Worm (Caenorhabditis elegans) whole organism, L3 larva: ENCODE results near the gene ZC395.4.

Source experiments
- R02D3.7 ChIP-seq: fragments of 150-350 bp; optimal IDR thresholded peaks from 2 replicates; lab custom pipeline; 2014; ENCODE audit warnings: missing biosample characterization, missing genetic modification characterization
- ZK546.5 ChIP-seq: sonication (generic microtip); optimal IDR thresholded peaks from 2 replicates; lab custom pipeline; 2017; ENCODE audit warnings: missing biosample characterization, missing genetic modification characterization
- aly-2 ChIP-seq: fragments of 150-350 bp; optimal IDR thresholded peaks from 2 replicates; lab custom pipeline; 2014; ENCODE audit warnings: missing biosample characterization, missing genetic modification characterization
- ama-1 ChIP-seq: fragments of 150-350 bp; optimal IDR thresholded peaks from 2 replicates; lab custom pipeline; 2018
- ceh-16 ChIP-seq: sonication (generic microtip); optimal IDR thresholded peaks from 2 replicates; lab custom pipeline; 2017; ENCODE audit warnings: missing biosample characterization, missing genetic modification characterization
- ceh-82 ChIP-seq: fragments of 150-350 bp; optimal IDR thresholded peaks from 2 replicates; lab custom pipeline; 2014; ENCODE audit warnings: missing biosample characterization, missing genetic modification characterization
- daf-12 ChIP-seq: fragments of 150-350 bp; optimal IDR thresholded peaks from 2 replicates; lab custom pipeline; 2014; ENCODE audit warnings: missing biosample characterization, missing genetic modification reagents, missing genetic modification characterization
- egl-27 ChIP-seq: sonication (generic microtip); optimal IDR thresholded peaks from 4 replicates; lab custom pipeline; 2017; ENCODE audit warnings: missing biosample characterization, missing genetic modification reagents, missing genetic modification characterization
- elt-1 ChIP-seq: fragments of 150-350 bp; optimal IDR thresholded peaks from 2 replicates; lab custom pipeline; 2014; ENCODE audit warnings: missing biosample characterization, missing genetic modification characterization
- elt-2 ChIP-seq: sonication (generic microtip); optimal IDR thresholded peaks from 2 replicates; lab custom pipeline; 2016; ENCODE audit warnings: missing genetic modification reagents, mild to moderate bottlenecking, missing genetic modification characterization, missing compliant biosample characterization
- elt-3 ChIP-seq, 3 experiments: fragments of 150-350 bp in 1 of 3; sonication (generic microtip) in 2 of 3; optimal IDR thresholded peaks; 2 replicates in 2 of 3; 4 replicates in 1 of 3; lab custom pipeline; 2014 to 2017; ENCODE audit warnings: missing biosample characterization in 3 of 3, missing genetic modification characterization in 3 of 3
- fkh-10 ChIP-seq: sonication (generic microtip); optimal IDR thresholded peaks from 2 replicates; lab custom pipeline; 2017; ENCODE audit warnings: missing biosample characterization, missing genetic modification reagents, missing genetic modification characterization
- fkh-2 ChIP-seq: fragments of 150-350 bp; optimal IDR thresholded peaks from 2 replicates; lab custom pipeline; 2014; ENCODE audit warnings: missing biosample characterization, missing genetic modification reagents, missing genetic modification characterization
- fos-1 ChIP-seq: fragments of 150-350 bp; optimal IDR thresholded peaks from 2 replicates; lab custom pipeline; 2014; ENCODE audit warnings: missing biosample characterization, missing genetic modification characterization
- hmg-11 ChIP-seq: sonication (generic microtip); optimal IDR thresholded peaks from 2 replicates; lab custom pipeline; 2016; ENCODE audit warnings: missing genetic modification characterization, missing compliant biosample characterization
- jun-1 ChIP-seq: fragments of 150-350 bp; optimal IDR thresholded peaks from 2 replicates; lab custom pipeline; 2014; ENCODE audit warnings: missing biosample characterization, missing genetic modification reagents, missing genetic modification characterization
- lin-15B ChIP-seq: fragments of 150-350 bp; optimal IDR thresholded peaks from 2 replicates; lab custom pipeline; 2014; ENCODE audit warnings: missing biosample characterization, missing genetic modification characterization
- lin-39 ChIP-seq: fragments of 150-350 bp; optimal IDR thresholded peaks from 2 replicates; lab custom pipeline; 2018; ENCODE audit warnings: missing biosample characterization, missing genetic modification reagents, missing genetic modification characterization
- lsy-12 ChIP-seq: sonication (generic microtip); optimal IDR thresholded peaks from 2 replicates; lab custom pipeline; 2016; ENCODE audit warnings: mild to moderate bottlenecking, missing genetic modification characterization, missing compliant biosample characterization
- mdl-1 ChIP-seq: fragments of 150-350 bp; optimal IDR thresholded peaks from 2 replicates; lab custom pipeline; 2014; ENCODE audit warnings: missing biosample characterization, missing genetic modification characterization
- nfya-1 ChIP-seq: sonication (generic microtip); optimal IDR thresholded peaks from 2 replicates; lab custom pipeline; 2017; ENCODE audit warnings: missing genetic modification characterization, mild to moderate bottlenecking, missing compliant biosample characterization, antibody characterized with exemption, moderate library complexity; ENCODE audit not compliant: insufficient read depth
- nhr-12 ChIP-seq: fragments of 150-350 bp; optimal IDR thresholded peaks from 2 replicates; lab custom pipeline; 2014; ENCODE audit warnings: missing biosample characterization, missing genetic modification characterization
- nhr-23 ChIP-seq: fragments of 150-350 bp; optimal IDR thresholded peaks from 2 replicates; lab custom pipeline; 2014; ENCODE audit warnings: missing biosample characterization, missing genetic modification reagents, missing genetic modification characterization
- nhr-237 ChIP-seq: fragments of 150-350 bp; optimal IDR thresholded peaks from 2 replicates; lab custom pipeline; 2014; ENCODE audit warnings: missing biosample characterization, missing genetic modification characterization
- nhr-25 ChIP-seq: sonication (generic microtip); optimal IDR thresholded peaks from 2 replicates; lab custom pipeline; 2017; ENCODE audit warnings: missing biosample characterization, missing genetic modification characterization
- nhr-28 ChIP-seq: fragments of 150-350 bp; optimal IDR thresholded peaks from 2 replicates; lab custom pipeline; 2014; ENCODE audit warnings: missing biosample characterization, missing genetic modification characterization
- nhr-43 ChIP-seq: sonication (generic microtip); optimal IDR thresholded peaks from 2 replicates; lab custom pipeline; 2016; ENCODE audit warnings: mild to moderate bottlenecking, missing genetic modification characterization, missing compliant biosample characterization; ENCODE audit not compliant: poor library complexity, severe bottlenecking
- nhr-67 ChIP-seq: fragments of 150-350 bp; optimal IDR thresholded peaks from 2 replicates; lab custom pipeline; 2014; ENCODE audit warnings: missing biosample characterization, missing genetic modification characterization
- nhr-76 ChIP-seq: fragments of 150-350 bp; sonication (generic microtip); optimal IDR thresholded peaks from 5 replicates; lab custom pipeline; 2014; ENCODE audit warnings: missing biosample characterization, missing genetic modification characterization
- nhr-77 ChIP-seq: fragments of 150-350 bp; optimal IDR thresholded peaks from 2 replicates; lab custom pipeline; 2014; ENCODE audit warnings: missing biosample characterization, missing genetic modification characterization
- pha-4 ChIP-seq: fragments of 150-350 bp; optimal IDR thresholded peaks from 2 replicates; lab custom pipeline; 2014; ENCODE audit warnings: missing biosample characterization, missing genetic modification reagents, missing genetic modification characterization
- pqm-1 ChIP-seq: fragments of 150-350 bp; optimal IDR thresholded peaks from 2 replicates; lab custom pipeline; 2017; ENCODE audit warnings: missing biosample characterization, missing genetic modification characterization, inconsistent platforms
- skn-1 ChIP-seq: fragments of 150-350 bp; optimal IDR thresholded peaks from 2 replicates; lab custom pipeline; 2014; ENCODE audit warnings: missing biosample characterization, missing genetic modification characterization
- snpc-4 ChIP-seq: fragments of 150-350 bp; optimal IDR thresholded peaks from 2 replicates; lab custom pipeline; 2014; ENCODE audit warnings: missing biosample characterization, missing genetic modification characterization
- tbx-2 ChIP-seq: sonication (generic microtip); optimal IDR thresholded peaks from 2 replicates; lab custom pipeline; 2016; ENCODE audit warnings: mild to moderate bottlenecking, missing genetic modification characterization, missing compliant biosample characterization
- unc-39 ChIP-seq: sonication (generic microtip); optimal IDR thresholded peaks from 4 replicates; lab custom pipeline; 2017; ENCODE audit warnings: missing biosample characterization, missing genetic modification characterization
- unc-62 ChIP-seq: fragments of 150-350 bp; sonication (generic microtip); optimal IDR thresholded peaks from 4 replicates; lab custom pipeline; 2014; ENCODE audit warnings: missing biosample characterization, missing genetic modification reagents, missing genetic modification characterization
- zag-1 ChIP-seq: fragments of 150-350 bp; optimal IDR thresholded peaks from 2 replicates; lab custom pipeline; 2014; ENCODE audit warnings: missing biosample characterization, missing genetic modification characterization
- ztf-11 ChIP-seq: fragments of 150-350 bp; optimal IDR thresholded peaks from 2 replicates; lab custom pipeline; 2014; ENCODE audit warnings: missing biosample characterization, missing genetic modification characterization
- ztf-4 ChIP-seq: fragments of 150-350 bp; optimal IDR thresholded peaks from 2 replicates; lab custom pipeline; 2014; ENCODE audit warnings: missing biosample characterization, missing genetic modification characterization

ZC395.4 gene

ce11 chrIII:5267217-5267906 is 2.6 kb upstream of the ZC395.4 start, which contains the start of gene ZC395.5:
ZC395.5 (plus strand) TSS chrIII:5267848.
- TF ChIP-seq ama-1 (lab: Kevin White, UChicago) (peak; percentile 15), nhr-28 (tag; lab: Kevin White, UChicago) (no peak), elt-2 (tag; lab: Kevin White, UChicago) (peak; percentile 57), pqm-1 (tag; lab: Kevin White, UChicago) (peak; percentile 74), pha-4 (tag; lab: Kevin White, UChicago) (peak; percentile 57)

ce11 chrIII:5268486-5268885 is 1.4 kb upstream of the ZC395.4 start:
- no peak for TF ChIP-seq nhr-67
- no peak for TF ChIP-seq nhr-76 (tag; lab: Kevin White, UChicago)
- no peak for TF ChIP-seq unc-62
- no peak for TF ChIP-seq elt-2 (tag; lab: Kevin White, UChicago)
- TF ChIP-seq jun-1 (tag; lab: Kevin White, UChicago): peak; percentile 1
- TF ChIP-seq pha-4 (tag; lab: Kevin White, UChicago): peak; percentile 28
- no peak for TF ChIP-seq nhr-43 (tag; lab: Kevin White, UChicago)
- no peak for TF ChIP-seq elt-3 (tag; optimal IDR thresholded peaks at IDR 0.05; lab: Kevin White, UChicago)
- no peak for TF ChIP-seq egl-27
- no peak for TF ChIP-seq aly-2

ce11 chrIII:5273396-5273857 is 3.5 kb downstream of the ZC395.4 start, which contains the start of gene ztf-8:
ztf-8 (minus strand) TSS chrIII:5273471.
- peak; percentile 17 for TF ChIP-seq pha-4 (tag; lab: Kevin White, UChicago)
- no peak for TF ChIP-seq ztf-4 (tag; lab: Kevin White, UChicago)
- peak; percentile 15 for TF ChIP-seq tbx-2 (tag; lab: Kevin White, UChicago)
- TF ChIP-seq elt-2 (tag; lab: Kevin White, UChicago): peak; percentile 27
- peak; percentile 12 for TF ChIP-seq nhr-25 (tag; lab: Kevin White, UChicago)
- TF ChIP-seq, all 47 proteins: peak for 4

ce11 chrIII:5274250-5274649 is 4.3 kb downstream of the ZC395.4 start:
- peak; percentile 67 for TF ChIP-seq ama-1 (lab: Kevin White, UChicago)
- no peak for TF ChIP-seq nfya-1

- TF ChIP-seq unc-39 (tag; lab: Kevin White, UChicago) (no peak), fkh-10 (GFP tag; lab: Kevin White, UChicago) (no peak), ama-1 (lab: Kevin White, UChicago) (no peak), fkh-2 (no peak), lsy-12 (tag; lab: Kevin White, UChicago) (no peak), ztf-4 (tag; lab: Kevin White, UChicago) (no peak), snpc-4 (tag; lab: Kevin White, UChicago) (peak; percentile 25), nhr-43 (tag; lab: Kevin White, UChicago) (no peak), elt-3 (tag; optimal IDR thresholded peaks at IDR 0.05; lab: Kevin White, UChicago) (no peak), ceh-16 (tag; lab: Kevin White, UChicago) (no peak), lin-39 (tag; lab: Kevin White, UChicago) (peak; percentile 4), ZK546.5 (tag; lab: Kevin White, UChicago) (no peak), jun-1 (tag; lab: Kevin White, UChicago) (no peak), pha-4 (tag; lab: Kevin White, UChicago) (peak; percentile 55), daf-12 (tag; lab: Kevin White, UChicago) (no peak), nhr-12 (tag; lab: Kevin White, UChicago) (no peak), nhr-76 (tag; lab: Kevin White, UChicago) (no peak), fos-1 (tag; lab: Kevin White, UChicago) (no peak), nhr-25 (tag; lab: Kevin White, UChicago) (peak; percentile 47), ztf-11 (tag; lab: Kevin White, UChicago) (no peak), nhr-237 (no peak), lin-15B (tag; lab: Kevin White, UChicago) (peak; percentile 63), nhr-77 (tag; lab: Kevin White, UChicago) (no peak), nfya-1 (peak; percentile 71), aly-2 (no peak), mdl-1 (tag; lab: Kevin White, UChicago) (no peak), zag-1 (tag; lab: Kevin White, UChicago) (no peak), hmg-11 (tag; lab: Kevin White, UChicago) (peak; percentile 45), R02D3.7 (no peak), unc-62 (no peak), nhr-23 (tag; lab: Kevin White, UChicago) (peak; percentile 14), pqm-1 (tag; lab: Kevin White, UChicago) (no peak), elt-2 (tag; lab: Kevin White, UChicago) (peak; percentile 20), skn-1 (tag; lab: Kevin White, UChicago) (peak; percentile 58), elt-1 (no peak), nhr-67 (no peak), ceh-82 (no peak)
These were observed 4.9 kb downstream of the ZC395.4 start, which contains the start of the genes daf-41 and toc-1 for ce11 chrIII:5274715-5275355. daf-41 (minus strand) TSS chrIII:5274765. toc-1 (plus strand) TSS chrIII:5275251.
